Fruit fly (Drosophila melanogaster): ENCODE results near the gene UbcE2H.

- no peak for TF ChIP-seq ttk (optimal IDR thresholded peaks at IDR 0.05)
- no peak for TF ChIP-seq Sin3A (optimal IDR thresholded peaks at IDR 0.05)
- TF ChIP-seq psq (optimal IDR thresholded peaks at IDR 0.05): peak; percentile 13
- TF ChIP-seq Myc (optimal IDR thresholded peaks at IDR 0.05): no peak
- no peak for TF ChIP-seq insv (optimal IDR thresholded peaks at IDR 0.05)
- no peak for TF ChIP-seq h (optimal IDR thresholded peaks at IDR 0.05)
Measured at dm6 chrX:8143537-8143936, 49.7 kb upstream of the UbcE2H start, which contains the start of gene CG17982.

All from Kc167 (cell line).